Fruit fly (Drosophila melanogaster): ENCODE measurements around the gene CG14893.

Gene CG14893

DNA sequence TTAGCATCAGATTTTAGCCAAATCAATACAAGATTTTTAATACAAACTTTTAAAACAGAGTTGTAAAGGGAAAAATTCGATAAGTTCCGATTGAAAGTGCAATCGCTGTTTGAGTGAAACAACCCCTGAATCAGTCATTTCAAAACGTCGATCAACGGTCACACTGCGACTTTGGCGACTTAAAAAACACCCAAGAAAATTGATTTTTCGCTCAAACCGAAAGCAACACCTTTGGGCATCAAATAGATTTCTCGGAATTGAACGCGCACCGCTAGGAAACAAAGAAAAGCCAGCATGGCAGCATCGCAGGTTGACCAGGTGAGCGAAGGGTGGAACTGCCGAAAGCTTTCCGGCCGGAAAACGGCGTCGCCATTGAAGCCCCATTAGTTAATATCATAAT, 23.0 kb downstream of the CG14893 start, which contains the start of gene Arl6IP1:
TSS of gene Arl6IP1 (plus strand) at position 15 of the 400 bp plus-strand sequence.
- TF ChIP-seq Hr4 (GFP tag; optimal IDR thresholded peaks at IDR 0.05): no peak
- no peak for TF ChIP-seq Sox102F (GFP tag; optimal IDR thresholded peaks at IDR 0.05)
- no peak for TF ChIP-seq ss (GFP tag; optimal IDR thresholded peaks at IDR 0.05)
- TF ChIP-seq topi (GFP tag; optimal IDR thresholded peaks at IDR 0.05): no peak
- no peak for TF ChIP-seq salr (GFP tag; optimal IDR thresholded peaks at IDR 0.05)

- peak; percentile 39 for TF ChIP-seq CG11902 (GFP tag; optimal IDR thresholded peaks at IDR 0.05)
- TF ChIP-seq CG7368 (GFP tag; optimal IDR thresholded peaks at IDR 0.05): no peak
- TF ChIP-seq OdsH (GFP tag; optimal IDR thresholded peaks at IDR 0.05): no peak
- TF ChIP-seq vri (GFP tag; optimal IDR thresholded peaks at IDR 0.05): no peak
- peak; percentile 68 for TF ChIP-seq topi (GFP tag; optimal IDR thresholded peaks at IDR 0.05)
- peak; percentile 49; the same call in 1 of the 2 replicates for TF ChIP-seq CG11294 (GFP tag; IDR thresholded peaks at IDR 0.05)
- TF ChIP-seq CG10631 (GFP tag; optimal IDR thresholded peaks at IDR 0.05): no peak
- TF ChIP-seq lz (GFP tag; optimal IDR thresholded peaks at IDR 0.05): peak; percentile 69
- TF ChIP-seq CG15336 (GFP tag; IDR thresholded peaks at IDR 0.05): peak; percentile 45
- peak; percentile 56 for TF ChIP-seq Gug (GFP tag; IDR thresholded peaks at IDR 0.05)
- TF ChIP-seq CG1621 (tag; optimal IDR thresholded peaks at IDR 0.05): no peak
- TF ChIP-seq ss (GFP tag; optimal IDR thresholded peaks at IDR 0.05): peak in 1 of 2 experiments; percentile 0
- no peak for TF ChIP-seq Blimp-1 (GFP tag; optimal IDR thresholded peaks at IDR 0.05)
- peak; percentile 77 for TF ChIP-seq CG3032 (tag; optimal IDR thresholded peaks at IDR 0.05)
- peak; percentile 49 for TF ChIP-seq CG6792 (GFP tag; optimal IDR thresholded peaks at IDR 0.05)
- TF ChIP-seq CG11762 (GFP tag; optimal IDR thresholded peaks at IDR 0.05; ENCODE audit: insufficient read depth): peak; percentile 53
- TF ChIP-seq CG8119 (GFP tag; IDR thresholded peaks at IDR 0.05): peak; percentile 65; the same call in 2 of the 3 replicates
- TF ChIP-seq Sox14 (GFP tag; optimal IDR thresholded peaks at IDR 0.05): peak; percentile 60
- TF ChIP-seq Ets96B (tag; optimal IDR thresholded peaks at IDR 0.05): peak; percentile 50
- no peak for TF ChIP-seq CG32006 (GFP tag; optimal IDR thresholded peaks at IDR 0.05)
- peak; percentile 66 for TF ChIP-seq CG31627 (GFP tag; optimal IDR thresholded peaks at IDR 0.05)
- TF ChIP-seq Met (GFP tag; optimal IDR thresholded peaks at IDR 0.05): no peak
- peak; percentile 62 for TF ChIP-seq cyc (GFP tag; optimal IDR thresholded peaks at IDR 0.05)
- peak; percentile 70 for TF ChIP-seq esn (GFP tag; optimal IDR thresholded peaks at IDR 0.05)
- TF ChIP-seq CG9139 (GFP tag; optimal IDR thresholded peaks at IDR 0.05): no peak
- no peak for TF ChIP-seq CG6854 (GFP tag; optimal IDR thresholded peaks at IDR 0.05)
- TF ChIP-seq Sox15 (GFP tag; optimal IDR thresholded peaks at IDR 0.05): peak; percentile 59
- no peak for TF ChIP-seq Smox (GFP tag; optimal IDR thresholded peaks at IDR 0.05)
- TF ChIP-seq fkh (GFP tag; optimal IDR thresholded peaks at IDR 0.05): peak; percentile 52
- peak; percentile 91 for TF ChIP-seq Eip78C (GFP tag)
Measured at dm6 chr3R:16646952-16647715, 26.6 kb downstream of the CG14893 start, which contains the start of the genes CG10324 and CCT3. Gene CG10324 (minus strand): TSS chr3R:16647004. Gene CCT3 (plus strand): TSS chr3R:16647605.

DNA sequence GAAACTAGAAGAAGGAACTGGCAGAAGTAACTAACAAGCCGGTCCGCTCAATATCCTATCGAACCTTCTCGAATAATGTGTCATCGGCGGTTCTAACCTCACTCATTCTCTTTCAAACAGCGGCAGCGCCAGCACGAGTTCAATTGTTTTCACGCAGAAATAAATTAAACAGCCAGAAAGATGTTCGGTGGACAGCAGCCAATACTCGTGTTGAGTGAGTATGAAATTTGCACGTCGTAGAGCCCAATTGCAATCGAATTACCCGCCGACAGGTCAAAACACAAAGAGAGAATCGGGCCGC, 27.1 kb downstream of the CG14893 start:
- TF ChIP-seq CG6854 (GFP tag; optimal IDR thresholded peaks at IDR 0.05): peak; percentile 53
- no peak for TF ChIP-seq CG9139 (GFP tag; optimal IDR thresholded peaks at IDR 0.05)
- no peak for TF ChIP-seq CG4318 (GFP tag; optimal IDR thresholded peaks at IDR 0.05)
- TF ChIP-seq Ets96B (tag; optimal IDR thresholded peaks at IDR 0.05): no peak

DNA sequence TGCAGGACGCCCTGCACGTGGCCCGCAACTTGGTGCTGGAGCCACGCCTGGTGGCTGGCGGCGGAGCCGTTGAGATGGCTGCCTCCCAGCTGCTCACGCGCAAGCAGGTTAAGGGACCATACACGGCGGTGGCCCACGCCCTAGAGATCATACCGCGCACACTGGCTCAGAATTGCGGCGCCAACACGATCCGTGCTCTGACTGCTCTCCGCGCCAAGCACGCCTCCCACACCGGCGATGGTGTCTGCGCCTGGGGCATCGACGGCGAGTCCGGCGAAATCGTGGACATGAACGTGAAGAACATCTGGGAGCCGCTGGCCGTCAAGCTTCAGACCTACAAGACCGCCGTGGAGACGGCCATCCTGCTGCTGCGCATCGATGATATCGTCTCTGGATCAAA, 28.7 kb downstream of the CG14893 start:
- TF ChIP-seq Met (GFP tag; optimal IDR thresholded peaks at IDR 0.05): no peak
- TF ChIP-seq achi (GFP tag; optimal IDR thresholded peaks at IDR 0.05): no peak
- no peak for TF ChIP-seq Hr4 (GFP tag; optimal IDR thresholded peaks at IDR 0.05)
- no peak for TF ChIP-seq CG11294 (GFP tag; IDR thresholded peaks at IDR 0.05)
